Fruit fly (Drosophila melanogaster) whole organism, embryonic: Measurements from ENCODE around the gene Indy.

Experiments used
- CG10462 ChIP-seq: fragments of 200-800 bp; sonication (Bioruptor generic); optimal IDR thresholded peaks from 2 replicates; lab custom pipeline; 2016; ENCODE audit warnings: missing biosample characterization, missing genetic modification characterization
- CG10654 ChIP-seq: fragments of 200-800 bp; sonication (Bioruptor generic); optimal IDR thresholded peaks from 2 replicates; lab custom pipeline; 2016; ENCODE audit warnings: missing biosample characterization, missing genetic modification characterization
- CG11085 ChIP-seq: fragments of 200-800 bp; sonication (Bioruptor generic); IDR thresholded peaks from 2 replicates; pipeline ENCODE4 v1.3.6; 2022; ENCODE audit warnings: missing biosample characterization, missing genetic modification characterization
- CG11398 ChIP-seq: fragments of 200-800 bp; sonication (Bioruptor generic); optimal IDR thresholded peaks from 2 replicates; lab custom pipeline; 2016; ENCODE audit warnings: missing biosample characterization, missing genetic modification characterization
- CG13775 ChIP-seq: fragments of 200-800 bp; sonication (Bioruptor generic); optimal IDR thresholded peaks from 3 replicates; lab custom pipeline; 2017; ENCODE audit warnings: missing biosample characterization, mild to moderate bottlenecking, missing genetic modification characterization
- CG17568 ChIP-seq: fragments of 200-800 bp; sonication (Bioruptor generic); optimal IDR thresholded peaks from 2 replicates; lab custom pipeline; 2018; ENCODE audit warnings: missing biosample characterization, mild to moderate bottlenecking, missing genetic modification characterization, moderate library complexity
- CG1792 ChIP-seq: fragments of 200-800 bp; sonication (Bioruptor generic); optimal IDR thresholded peaks from 2 replicates; lab custom pipeline; 2016; ENCODE audit warnings: missing biosample characterization, missing genetic modification characterization
- CG18619 ChIP-seq: fragments of 200-800 bp; sonication (Bioruptor generic); optimal IDR thresholded peaks from 3 replicates; lab custom pipeline; 2017; ENCODE audit warnings: missing biosample characterization, mild to moderate bottlenecking, missing genetic modification characterization
- CG2199 ChIP-seq: fragments of 200-800 bp; sonication (Bioruptor generic); IDR thresholded peaks from 3 replicates; pipeline ENCODE4 v1.3.6; 2022; ENCODE audit warnings: missing biosample characterization, missing genetic modification characterization
- CG2889 ChIP-seq: fragments of 200-800 bp; sonication (Bioruptor generic); IDR thresholded peaks from 3 replicates; pipeline ENCODE4 v1.3.6; 2022; ENCODE audit warnings: missing biosample characterization, missing genetic modification characterization
- CG3281 ChIP-seq: fragments of 200-800 bp; sonication (Bioruptor generic); optimal IDR thresholded peaks from 3 replicates; lab custom pipeline; 2017; ENCODE audit warnings: missing biosample characterization, mild to moderate bottlenecking, missing genetic modification characterization
- CG3838 ChIP-seq: fragments of 200-800 bp; sonication (Bioruptor generic); optimal IDR thresholded peaks from 3 replicates; lab custom pipeline; 2016; ENCODE audit warnings: missing biosample characterization, missing genetic modification characterization
- CG4404 ChIP-seq: fragments of 200-800 bp; sonication (Bioruptor generic); IDR thresholded peaks from 2 replicates; pipeline ENCODE4 v1.3.6; 2022; ENCODE audit warnings: missing biosample characterization, missing genetic modification characterization
- CG6254 ChIP-seq: fragments of 200-800 bp; sonication (Bioruptor generic); optimal IDR thresholded peaks from 3 replicates; lab custom pipeline; 2017; ENCODE audit warnings: mild to moderate bottlenecking, missing biosample characterization, missing genetic modification reagents, missing genetic modification characterization
- CG6689 ChIP-seq: fragments of 200-800 bp; sonication (Bioruptor generic); IDR thresholded peaks from 2 replicates; pipeline ENCODE4 v1.3.6; 2022; ENCODE audit warnings: missing biosample characterization, missing genetic modification characterization
- CG7372 ChIP-seq: fragments of 200-800 bp; sonication (Bioruptor generic); IDR thresholded peaks from 2 replicates; pipeline ENCODE4 v1.3.6; 2022; ENCODE audit warnings: missing biosample characterization, missing genetic modification characterization
- CG7556 ChIP-seq: fragments of 200-800 bp; sonication (Bioruptor generic); optimal IDR thresholded peaks from 2 replicates; lab custom pipeline; 2017; ENCODE audit warnings: missing biosample characterization, mild to moderate bottlenecking, missing genetic modification characterization
- CG8944 ChIP-seq: fragments of 200-800 bp; sonication (Bioruptor generic); optimal IDR thresholded peaks from 3 replicates; lab custom pipeline; 2016; ENCODE audit warnings: missing biosample characterization, missing genetic modification characterization
- CTCF ChIP-seq: fragments of 200-800 bp; sonication (Bioruptor generic); optimal IDR thresholded peaks from 2 replicates; lab custom pipeline; 2017; ENCODE audit warnings: missing biosample characterization, mild to moderate bottlenecking, missing genetic modification characterization, moderate library complexity
- D ChIP-seq, 2 experiments: fragments of 200-800 bp in 1 of 2; fragments of >200 bp in 1 of 2; sonication (Bioruptor generic) in 1 of 2; optimal IDR thresholded peaks; 2 replicates in 1 of 2; 3 replicates in 1 of 2; lab custom pipeline; 2017; ENCODE audit warnings: mild to moderate bottlenecking in 1 of 2, missing biosample characterization in 1 of 2, missing genetic modification characterization in 1 of 2, missing genetic modification reagents in 1 of 2
- Dek ChIP-seq: fragments of 200-800 bp; sonication (Bioruptor generic); optimal IDR thresholded peaks from 3 replicates; lab custom pipeline; 2019; ENCODE audit warnings: missing biosample characterization, mild to moderate bottlenecking, missing genetic modification characterization, moderate library complexity
- Dll ChIP-seq: fragments of 200-800 bp; sonication (Bioruptor generic); IDR thresholded peaks from 4 replicates; pipeline ENCODE4 v1.3.6; 2022; ENCODE audit warnings: missing biosample characterization, missing genetic modification characterization; ENCODE audit not compliant: partially characterized antibody
- Gug ChIP-seq: fragments of 200-800 bp; sonication (Bioruptor generic); IDR thresholded peaks from 4 replicates; pipeline ENCODE4 v1.3.6; 2022; ENCODE audit warnings: missing biosample characterization, missing genetic modification characterization
- Hr78 ChIP-seq, 2 experiments: fragments of 200-800 bp in 1 of 2; fragments of >200 bp in 1 of 2; sonication (Bioruptor generic) in 1 of 2; optimal IDR thresholded peaks; 2 replicates each; lab custom pipeline; 2017 to 2019; ENCODE audit warnings: missing biosample characterization in 2 of 2, missing genetic modification characterization in 2 of 2, mild to moderate bottlenecking in 1 of 2, moderate library complexity in 1 of 2
- Hsf ChIP-seq: fragments of 200-800 bp; sonication (Bioruptor generic); optimal IDR thresholded peaks from 3 replicates; lab custom pipeline; 2016; ENCODE audit warnings: missing biosample characterization, missing genetic modification characterization
- Med ChIP-seq: fragments of 200-800 bp; sonication (Bioruptor generic); peaks from one replicate; lab custom pipeline; 2016; ENCODE audit warnings: missing biosample characterization, missing genetic modification characterization, mild to moderate bottlenecking, inconsistent platforms, moderate library complexity
- Mrtf ChIP-seq: fragments of 200-800 bp; sonication (Bioruptor generic); IDR thresholded peaks from 3 replicates; pipeline ENCODE4 v1.3.6; 2022; ENCODE audit warnings: missing biosample characterization, missing genetic modification characterization
- NK7.1 ChIP-seq: fragments of 200-800 bp; sonication (Bioruptor generic); optimal IDR thresholded peaks from 3 replicates; lab custom pipeline; 2016; ENCODE audit warnings: missing biosample characterization, missing genetic modification characterization
- Nf-YB ChIP-seq: fragments of 200-800 bp; sonication (Bioruptor generic); optimal IDR thresholded peaks from 3 replicates; lab custom pipeline; 2019; ENCODE audit warnings: missing biosample characterization, mild to moderate bottlenecking, missing genetic modification characterization, moderate library complexity
- Nf-YC ChIP-seq: fragments of 200-800 bp; optimal IDR thresholded peaks from 3 replicates; lab custom pipeline; 2019; ENCODE audit warnings: missing biosample characterization, mild to moderate bottlenecking, missing genetic modification characterization, moderate library complexity
- Oli ChIP-seq: fragments of 200-800 bp; sonication (Bioruptor generic); optimal IDR thresholded peaks from 2 replicates; lab custom pipeline; 2018; ENCODE audit warnings: missing biosample characterization, mild to moderate bottlenecking, missing genetic modification characterization, moderate library complexity
- Optix ChIP-seq: fragments of 200-800 bp; sonication (Bioruptor generic); IDR thresholded peaks from 3 replicates; pipeline ENCODE4 v1.3.6; 2022; ENCODE audit warnings: missing biosample characterization, missing genetic modification characterization
- Tbp ChIP-seq: fragments of >200 bp; optimal IDR thresholded peaks from 2 replicates; lab custom pipeline; 2018; ENCODE audit warnings: missing biosample characterization, missing genetic modification characterization
- Usf ChIP-seq: fragments of 200-800 bp; sonication (Bioruptor generic); optimal IDR thresholded peaks from 2 replicates; lab custom pipeline; 2017; ENCODE audit warnings: missing genotype, missing biosample characterization, missing genetic modification characterization
- Xbp1 ChIP-seq: fragments of 200-800 bp; sonication (Bioruptor generic); optimal IDR thresholded peaks from 3 replicates; lab custom pipeline; 2016; ENCODE audit warnings: missing biosample characterization, mild to moderate bottlenecking, missing genetic modification characterization
- YL-1 ChIP-seq: fragments of 200-800 bp; sonication (Bioruptor generic); optimal IDR thresholded peaks from 3 replicates; lab custom pipeline; 2017; ENCODE audit warnings: missing biosample characterization, mild to moderate bottlenecking, missing genetic modification characterization
- br ChIP-seq: fragments of >200 bp; optimal IDR thresholded peaks from 2 replicates; lab custom pipeline; 2017
- cad ChIP-seq: fragments of >200 bp; optimal IDR thresholded peaks from 2 replicates; lab custom pipeline; 2017; ENCODE audit warnings: missing biosample characterization, missing genetic modification characterization
- cg ChIP-seq: fragments of 200-800 bp; sonication (Bioruptor generic); optimal IDR thresholded peaks from 3 replicates; lab custom pipeline; 2019; ENCODE audit warnings: missing biosample characterization, mild to moderate bottlenecking, missing genetic modification characterization, moderate library complexity
- dmrt99B ChIP-seq: fragments of 200-800 bp; sonication (Bioruptor generic); optimal IDR thresholded peaks from 2 replicates; lab custom pipeline; 2018; ENCODE audit warnings: missing biosample characterization, mild to moderate bottlenecking, missing genetic modification characterization, moderate library complexity
- dysf ChIP-seq: fragments of 200-800 bp; sonication (Bioruptor generic); IDR thresholded peaks from 3 replicates; pipeline ENCODE4 v1.3.6; 2022; ENCODE audit warnings: missing biosample characterization, missing genetic modification characterization
- emc ChIP-seq: fragments of 200-800 bp; sonication (Bioruptor generic); optimal IDR thresholded peaks from 2 replicates; lab custom pipeline; 2016; ENCODE audit warnings: missing biosample characterization, missing genetic modification characterization
- fd3F ChIP-seq: fragments of 200-800 bp; sonication (Bioruptor generic); optimal IDR thresholded peaks from 2 replicates; lab custom pipeline; 2018; ENCODE audit warnings: missing biosample characterization, mild to moderate bottlenecking, missing genetic modification characterization, moderate library complexity
- inv ChIP-seq: fragments of 200-800 bp; sonication (Bioruptor generic); IDR thresholded peaks from 2 replicates; pipeline ENCODE4 v1.3.6; 2022; ENCODE audit warnings: missing biosample characterization, missing genetic modification characterization; ENCODE audit not compliant: partially characterized antibody
- lab ChIP-seq: fragments of 200-800 bp; sonication (Bioruptor generic); optimal IDR thresholded peaks from 3 replicates; lab custom pipeline; 2017; ENCODE audit warnings: missing biosample characterization, missing genetic modification characterization, mild to moderate bottlenecking, moderate library complexity, missing genetic modification reagents
- nerfin-2 ChIP-seq: fragments of 200-800 bp; sonication (Bioruptor generic); IDR thresholded peaks from 2 replicates; pipeline ENCODE4 v1.3.6; 2022; ENCODE audit warnings: missing biosample characterization, missing genetic modification characterization; ENCODE audit not compliant: partially characterized antibody
- onecut ChIP-seq: fragments of 200-800 bp; sonication (Bioruptor generic); IDR thresholded peaks from 2 replicates; pipeline ENCODE4 v1.3.6; 2022; ENCODE audit warnings: missing biosample characterization, missing genetic modification characterization
- repo ChIP-seq: fragments of 200-800 bp; sonication (Bioruptor generic); optimal IDR thresholded peaks from 2 replicates; lab custom pipeline; 2016; ENCODE audit warnings: missing biosample characterization, missing genetic modification characterization
- tap ChIP-seq: fragments of 200-800 bp; optimal IDR thresholded peaks from 3 replicates; lab custom pipeline; 2019; ENCODE audit warnings: missing biosample characterization, mild to moderate bottlenecking, missing genetic modification characterization, moderate library complexity
- tin ChIP-seq: fragments of 200-800 bp; sonication (Bioruptor generic); optimal IDR thresholded peaks from 3 replicates; lab custom pipeline; 2016; ENCODE audit warnings: missing biosample characterization, missing genetic modification characterization
- tna ChIP-seq: fragments of 200-800 bp; sonication (Bioruptor generic); IDR thresholded peaks from 2 replicates; pipeline ENCODE4 v1.3.6; 2022; ENCODE audit warnings: missing biosample characterization, missing genetic modification characterization; ENCODE audit not compliant: partially characterized antibody

Indy gene

DNA sequence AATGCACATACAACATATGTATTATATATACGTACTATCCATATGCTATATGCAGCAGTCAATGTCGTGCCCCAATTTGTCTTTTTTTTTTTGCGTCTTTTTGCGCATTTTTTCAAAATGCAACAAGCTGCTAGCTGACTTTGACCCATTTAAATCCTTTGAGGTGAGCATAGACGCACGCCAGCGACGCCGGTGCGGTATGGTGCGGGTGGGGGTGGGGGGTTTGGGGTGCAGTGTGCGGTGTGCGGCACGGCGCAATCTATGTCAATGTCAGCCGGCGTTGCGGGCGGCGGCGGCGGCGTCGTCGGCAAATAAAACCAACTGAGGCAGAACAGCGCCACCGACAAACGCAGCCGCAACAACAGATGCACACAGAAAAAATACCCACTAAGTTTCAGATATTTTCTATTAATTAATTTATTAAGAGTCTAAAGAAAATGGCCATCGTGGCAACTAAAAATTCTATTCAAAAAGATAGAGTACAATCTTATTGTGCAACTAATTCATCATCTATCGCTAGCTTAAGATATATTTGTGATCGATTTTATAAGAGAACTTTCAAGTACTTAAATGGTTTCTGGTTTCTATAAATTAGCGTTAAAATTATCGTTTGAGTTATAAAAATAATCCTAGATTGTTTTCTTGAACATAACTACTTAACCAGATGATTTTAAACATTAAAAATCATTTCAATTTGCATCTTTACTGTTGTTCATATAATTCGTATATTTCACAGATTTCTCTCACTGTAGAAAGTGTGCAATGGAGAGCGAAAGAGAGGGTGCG, 50.8 kb downstream of the Indy start (continued):
- TF ChIP-seq CG18619 (GFP tag; lab: Kevin White, UChicago) (no peak), Xbp1 (GFP tag; lab: Kevin White, UChicago) (no peak), CG3838 (GFP tag; lab: Kevin White, UChicago) (no peak), CG10654 (GFP tag; lab: Kevin White, UChicago) (no peak), Med (GFP tag; lab: Kevin White, UChicago) (no peak), CG10462 (GFP tag; lab: Kevin White, UChicago) (no peak), Oli (tag; lab: Kevin White, UChicago) (peak; percentile 67), NK7.1 (GFP tag; lab: Kevin White, UChicago) (no peak), CG11398 (GFP tag; lab: Kevin White, UChicago) (no peak), D (optimal IDR thresholded peaks at IDR 0.05; lab: Kevin White, UChicago) (no peak), D (GFP tag; optimal IDR thresholded peaks at IDR 0.05; lab: Kevin White, UChicago) (peak; percentile 14), CG4404 (no peak), CG11085 (GFP tag; lab: Robert Waterston, UW) (no peak), cad (GFP tag; lab: Kevin White, UChicago) (no peak), Hr78 (GFP tag; optimal IDR thresholded peaks at IDR 0.05; lab: Kevin White, UChicago) (no peak), repo (GFP tag; lab: Kevin White, UChicago) (no peak), CG7372 (no peak), dysf (no peak), CG6689 (peak; percentile 13; the same call in 1 of the 2 replicates), Optix (GFP tag; lab: Robert Waterston, UW) (no peak), CTCF (GFP tag; lab: Kevin White, UChicago) (no peak), fd3F (GFP tag; lab: Kevin White, UChicago) (no peak), lab (GFP tag; lab: Kevin White, UChicago) (no peak), emc (GFP tag; lab: Kevin White, UChicago) (no peak), Tbp (no peak), tin (GFP tag; lab: Kevin White, UChicago) (no peak), Gug (GFP tag; lab: Robert Waterston, UW) (no peak), onecut (GFP tag; lab: Robert Waterston, UW) (no peak), tap (no peak), Mrtf (GFP tag; lab: Robert Waterston, UW) (no peak), YL-1 (no peak), Usf (GFP tag; lab: Kevin White, UChicago) (no peak), Nf-YB (GFP tag; lab: Kevin White, UChicago) (peak; percentile 7), CG17568 (GFP tag; lab: Kevin White, UChicago) (no peak), CG3281 (GFP tag; lab: Kevin White, UChicago) (no peak), nerfin-2 (GFP tag; lab: Robert Waterston, UW) (no peak), Hsf (GFP tag; lab: Kevin White, UChicago) (no peak), CG13775 (GFP tag; lab: Kevin White, UChicago) (no peak), Dek (no peak), CG1792 (GFP tag; lab: Kevin White, UChicago) (no peak), CG8944 (GFP tag; lab: Kevin White, UChicago) (no peak), Nf-YC (tag; lab: Kevin White, UChicago) (no peak), Dll (GFP tag; lab: Robert Waterston, UW) (no peak), cg (GFP tag; lab: Kevin White, UChicago) (no peak), CG2889 (GFP tag; lab: Robert Waterston, UW) (no peak), CG2199 (no peak), CG7556 (peak; percentile 61), inv (no peak), tna (GFP tag; lab: Robert Waterston, UW) (no peak), CG6254 (GFP tag; lab: Kevin White, UChicago) (no peak), dmrt99B (tag; lab: Kevin White, UChicago) (peak; percentile 71), br (lab: Kevin White, UChicago) (no peak)
